Fruit fly (Drosophila melanogaster): ENCODE measurements around the gene ScsbetaG.

Gene ScsbetaG

dm6 chr3L:5563309-5564182, at the start of gene ScsbetaG, which contains the start of gene Sras (continued):
- TF ChIP-seq CG13123 (GFP tag; optimal IDR thresholded peaks at IDR 0.05) = no peak
- TF ChIP-seq mam (GFP tag; optimal IDR thresholded peaks at IDR 0.05) = no peak
- no peak for TF ChIP-seq lab (GFP tag; optimal IDR thresholded peaks at IDR 0.05)
- TF ChIP-seq Antp (GFP tag; optimal IDR thresholded peaks at IDR 0.05) = no peak
- peak; percentile 4 for TF ChIP-seq Sry-δ (GFP tag; optimal IDR thresholded peaks at IDR 0.05)
- TF ChIP-seq CG4730 (GFP tag; IDR thresholded peaks at IDR 0.05) = no peak
- no peak for TF ChIP-seq h (optimal IDR thresholded peaks at IDR 0.05)
- no peak for TF ChIP-seq CG10565 (GFP tag; optimal IDR thresholded peaks at IDR 0.05)
- TF ChIP-seq Dip2 (GFP tag; IDR thresholded peaks at IDR 0.05) = no peak
- TF ChIP-seq yki (optimal IDR thresholded peaks at IDR 0.05) = no peak
- no peak for TF ChIP-seq Stat92E (GFP tag; optimal IDR thresholded peaks at IDR 0.05)
- no peak for TF ChIP-seq gce (GFP tag; IDR thresholded peaks at IDR 0.05)
- no peak for TF ChIP-seq CG7928 (GFP tag; optimal IDR thresholded peaks at IDR 0.05)
- TF ChIP-seq Drgx (GFP tag; IDR thresholded peaks at IDR 0.05) = no peak
- TF ChIP-seq CG15601 (tag; optimal IDR thresholded peaks at IDR 0.05) = no peak
- TF ChIP-seq CG13424 (tag; optimal IDR thresholded peaks at IDR 0.05) = no peak
- no peak for TF ChIP-seq ewg (GFP tag; optimal IDR thresholded peaks at IDR 0.05)
- TF ChIP-seq CG8290 (GFP tag; optimal IDR thresholded peaks at IDR 0.05) = no peak
- peak in 1 of 2 experiments; percentile 63 for TF ChIP-seq CG8290 (tag; optimal IDR thresholded peaks at IDR 0.05)
- TF ChIP-seq CG6254 (GFP tag; optimal IDR thresholded peaks at IDR 0.05) = no peak
- TF ChIP-seq CG3995 (GFP tag; optimal IDR thresholded peaks at IDR 0.05) = peak; percentile 49
- TF ChIP-seq Sox100B (GFP tag; optimal IDR thresholded peaks at IDR 0.05) = no peak
- peak; percentile 35 for TF ChIP-seq Elba2 (GFP tag; optimal IDR thresholded peaks at IDR 0.05)
- no peak for TF ChIP-seq Trl (optimal IDR thresholded peaks at IDR 0.05)
- TF ChIP-seq Trl (GFP tag; optimal IDR thresholded peaks at IDR 0.05) = no peak
- no peak for TF ChIP-seq trh (GFP tag; optimal IDR thresholded peaks at IDR 0.05)
- TF ChIP-seq ERR (GFP tag; optimal IDR thresholded peaks at IDR 0.05) = no peak
- peak; percentile 32; the same call in 1 of the 2 replicates for TF ChIP-seq Scr (GFP tag; IDR thresholded peaks at IDR 0.05; ENCODE audit: partially characterized antibody)
- TF ChIP-seq CG12769 (tag; optimal IDR thresholded peaks at IDR 0.05) = no peak
- TF ChIP-seq Dfd (GFP tag; optimal IDR thresholded peaks at IDR 0.05) = no peak
- no peak for TF ChIP-seq Hr3 (GFP tag; optimal IDR thresholded peaks at IDR 0.05)
- no peak for TF ChIP-seq CG17912 (GFP tag; optimal IDR thresholded peaks at IDR 0.05)
- peak; percentile 99 for TF ChIP-seq CG15514 (GFP tag; optimal IDR thresholded peaks at IDR 0.05)
- TF ChIP-seq rib (GFP tag; IDR thresholded peaks at IDR 0.05) = no peak
- no peak for TF ChIP-seq CG3838 (GFP tag; optimal IDR thresholded peaks at IDR 0.05)
- TF ChIP-seq NK7.1 (GFP tag; optimal IDR thresholded peaks at IDR 0.05) = no peak
- TF ChIP-seq br (optimal IDR thresholded peaks at IDR 0.05) = no peak
- TF ChIP-seq sens-2 (GFP tag; IDR thresholded peaks at IDR 0.05) = no peak
- peak; percentile 94 for TF ChIP-seq pzg (GFP tag; optimal IDR thresholded peaks at IDR 0.05)
- TF ChIP-seq hbn (GFP tag; IDR thresholded peaks at IDR 0.05; ENCODE audit: partially characterized antibody) = peak; percentile 35; the same call in 1 of the 2 replicates
- TF ChIP-seq CG8359 (GFP tag; optimal IDR thresholded peaks at IDR 0.05; ENCODE audit: borderline replicate concordance) = no peak
- TF ChIP-seq CG7839 (tag; optimal IDR thresholded peaks at IDR 0.05) = no peak
- TF ChIP-seq Oli (tag; optimal IDR thresholded peaks at IDR 0.05) = no peak
- no peak for TF ChIP-seq otp (GFP tag; IDR thresholded peaks at IDR 0.05)
- TF ChIP-seq chinmo (GFP tag; IDR thresholded peaks at IDR 0.05; ENCODE audit: partially characterized antibody) = peak; percentile 49; the same call in 1 of the 4 replicates
- no peak for TF ChIP-seq Mes4 (GFP tag; optimal IDR thresholded peaks at IDR 0.05)
- peak; percentile 6 for TF ChIP-seq CHES-1-like (GFP tag; optimal IDR thresholded peaks at IDR 0.05)
- TF ChIP-seq Gsc (GFP tag; IDR thresholded peaks at IDR 0.05) = no peak
- TF ChIP-seq Dek (tag; optimal IDR thresholded peaks at IDR 0.05) = no peak
- TF ChIP-seq MBD-R2 (GFP tag; IDR thresholded peaks at IDR 0.05) = peak; percentile 96
- no peak for TF ChIP-seq ken (GFP tag; IDR thresholded peaks at IDR 0.05)

All from whole organism, embryonic.